Worm (Caenorhabditis elegans) whole organism, late embryonic: ENCODE data around the gene H02F09.3.

Source experiments
- C38D4.7 ChIP-seq: fragments of 200-800 bp; sonication (Bioruptor generic); optimal IDR thresholded peaks from 2 replicates; lab custom pipeline; 2018; ENCODE audit warnings: mild to moderate bottlenecking, missing genetic modification characterization, moderate library complexity, missing compliant biosample characterization
- F13H6.1 ChIP-seq: sonication (generic microtip); optimal IDR thresholded peaks from 2 replicates; lab custom pipeline; 2016; ENCODE audit warnings: missing genetic modification characterization, missing compliant biosample characterization
- Y22D7AL.16 ChIP-seq: sonication (generic microtip); optimal IDR thresholded peaks from 2 replicates; lab custom pipeline; 2016; ENCODE audit warnings: missing genetic modification characterization, missing compliant biosample characterization
- ahr-1 ChIP-seq: sonication (generic microtip); optimal IDR thresholded peaks from 2 replicates; lab custom pipeline; 2016; ENCODE audit warnings: missing genetic modification characterization, missing compliant biosample characterization
- ceh-14 ChIP-seq: sonication (generic microtip); optimal IDR thresholded peaks from 2 replicates; lab custom pipeline; 2016; ENCODE audit warnings: missing genotype, missing genetic modification characterization, missing compliant biosample characterization
- ceh-18 ChIP-seq: sonication (generic microtip); optimal IDR thresholded peaks from 2 replicates; lab custom pipeline; 2016; ENCODE audit warnings: missing genetic modification characterization, missing compliant biosample characterization
- ceh-19 ChIP-seq: fragments of 200-800 bp; sonication (Bioruptor generic); optimal IDR thresholded peaks from 2 replicates; lab custom pipeline; 2018; ENCODE audit warnings: mild to moderate bottlenecking, missing genetic modification characterization, missing compliant biosample characterization
- ceh-2 ChIP-seq: sonication (generic microtip); optimal IDR thresholded peaks from 2 replicates; lab custom pipeline; 2016; ENCODE audit warnings: missing genotype, missing genetic modification characterization, missing compliant biosample characterization
- ceh-22 ChIP-seq: sonication (generic microtip); optimal IDR thresholded peaks from 2 replicates; lab custom pipeline; 2017; ENCODE audit warnings: missing biosample characterization, missing genetic modification characterization
- ceh-31 ChIP-seq: sonication (generic microtip); optimal IDR thresholded peaks from 2 replicates; lab custom pipeline; 2016; ENCODE audit warnings: missing genetic modification characterization, missing compliant biosample characterization
- ceh-34 ChIP-seq: sonication (generic microtip); optimal IDR thresholded peaks from 2 replicates; lab custom pipeline; 2016; ENCODE audit warnings: mild to moderate bottlenecking, missing genetic modification characterization, missing compliant biosample characterization
- ceh-48 ChIP-seq: sonication (generic microtip); optimal IDR thresholded peaks from 2 replicates; lab custom pipeline; 2016; ENCODE audit warnings: missing genetic modification characterization, inconsistent platforms, missing compliant biosample characterization
- ceh-6 ChIP-seq: fragments of 200-800 bp; sonication (Bioruptor generic); optimal IDR thresholded peaks from 2 replicates; lab custom pipeline; 2018; ENCODE audit warnings: mild to moderate bottlenecking, missing genetic modification characterization, missing compliant biosample characterization
- ceh-9 ChIP-seq: sonication (generic microtip); optimal IDR thresholded peaks from 2 replicates; lab custom pipeline; 2016; ENCODE audit warnings: mild to moderate bottlenecking, missing genetic modification characterization, inconsistent platforms, missing compliant biosample characterization
- eyg-1 ChIP-seq: sonication (generic microtip); optimal IDR thresholded peaks from 2 replicates; lab custom pipeline; 2016; ENCODE audit warnings: missing genotype, missing genetic modification characterization, missing compliant biosample characterization
- hlh-13 ChIP-seq: fragments of 200-800 bp; sonication (Bioruptor generic); optimal IDR thresholded peaks from 2 replicates; lab custom pipeline; 2018; ENCODE audit warnings: mild to moderate bottlenecking, missing genetic modification characterization, missing compliant biosample characterization
- hlh-30 ChIP-seq: sonication (generic microtip); optimal IDR thresholded peaks from 2 replicates; lab custom pipeline; 2017; ENCODE audit warnings: antibody characterized with exemption, missing genetic modification characterization, missing compliant biosample characterization; ENCODE audit not compliant: insufficient read depth
- lim-6 ChIP-seq: sonication (generic microtip); optimal IDR thresholded peaks from 2 replicates; lab custom pipeline; 2016; ENCODE audit warnings: missing genetic modification characterization, missing compliant biosample characterization
- mec-3 ChIP-seq: sonication (generic microtip); optimal IDR thresholded peaks from 2 replicates; lab custom pipeline; 2016; ENCODE audit warnings: borderline replicate concordance, missing genetic modification characterization, missing compliant biosample characterization
- nfya-1 ChIP-seq: sonication (generic microtip); optimal IDR thresholded peaks from 2 replicates; lab custom pipeline; 2017; ENCODE audit warnings: missing genetic modification characterization, mild to moderate bottlenecking, missing compliant biosample characterization, antibody characterized with exemption, moderate library complexity
- nhr-11 ChIP-seq: fragments of 150-350 bp; optimal IDR thresholded peaks from 2 replicates; lab custom pipeline; 2014; ENCODE audit warnings: missing biosample characterization, missing genetic modification characterization
- odd-2 ChIP-seq: sonication (generic microtip); optimal IDR thresholded peaks from 2 replicates; lab custom pipeline; 2017; ENCODE audit warnings: antibody characterized with exemption, mild to moderate bottlenecking, missing genetic modification characterization, missing compliant biosample characterization
- pag-3 ChIP-seq: sonication (generic microtip); optimal IDR thresholded peaks from 2 replicates; lab custom pipeline; 2016; ENCODE audit warnings: missing compliant biosample characterization, missing genetic modification characterization, borderline replicate concordance
- pqm-1 ChIP-seq: sonication (generic microtip); optimal IDR thresholded peaks from 2 replicates; lab custom pipeline; 2016; ENCODE audit warnings: missing genetic modification characterization, missing compliant biosample characterization
- sdc-2 ChIP-seq: sonication (generic microtip); optimal IDR thresholded peaks from 2 replicates; lab custom pipeline; 2016; ENCODE audit warnings: missing genotype, missing genetic modification characterization, missing compliant biosample characterization
- ttx-3 ChIP-seq: sonication (generic microtip); optimal IDR thresholded peaks from 2 replicates; lab custom pipeline; 2016; ENCODE audit warnings: missing genetic modification reagents, missing genetic modification characterization, missing compliant biosample characterization
- unc-55 ChIP-seq: sonication (generic microtip); optimal IDR thresholded peaks from 2 replicates; lab custom pipeline; 2017; ENCODE audit warnings: missing biosample characterization, missing genetic modification reagents, missing genetic modification characterization
- unc-86 ChIP-seq: sonication (generic microtip); optimal IDR thresholded peaks from 2 replicates; lab custom pipeline; 2016; ENCODE audit warnings: missing genetic modification characterization, missing compliant biosample characterization
- ztf-16 ChIP-seq: sonication (generic microtip); optimal IDR thresholded peaks from 2 replicates; lab custom pipeline; 2017; ENCODE audit warnings: missing genetic modification characterization, missing compliant biosample characterization

Gene H02F09.3

ce11 chrX:1525511-1526172 lies 42.8 kb upstream of the H02F09.3 start:
- TF ChIP-seq ceh-6 (GFP tag; lab: Kevin White, UChicago) (no peak), lim-6 (tag; lab: Kevin White, UChicago) (no peak), ceh-34 (tag; lab: Kevin White, UChicago) (no peak), ceh-22 (no peak), ztf-16 (tag; lab: Kevin White, UChicago) (no peak)

- peak; percentile 21 for TF ChIP-seq sdc-2 (tag; lab: Kevin White, UChicago)
- TF ChIP-seq ceh-48 (tag; lab: Kevin White, UChicago): no peak
- TF ChIP-seq nhr-11 (tag; lab: Kevin White, UChicago): no peak
- TF ChIP-seq, all 69 proteins: peak for 1
Measured at ce11 chrX:1527338-1527737, 41.1 kb upstream of the H02F09.3 start.

- TF ChIP-seq Y22D7AL.16 (no peak), unc-55 (GFP tag; lab: Kevin White, UChicago) (no peak), ttx-3 (tag; lab: Kevin White, UChicago) (no peak), sdc-2 (tag; lab: Kevin White, UChicago) (no peak), pag-3 (tag; lab: Kevin White, UChicago) (no peak)
Measured at ce11 chrX:1528107-1528506, 40.4 kb upstream of the H02F09.3 start.

ce11 chrX:1529013-1529412 lies 39.5 kb upstream of the H02F09.3 start:
- TF ChIP-seq unc-86 (tag; lab: Kevin White, UChicago) (no peak), ceh-14 (tag; lab: Kevin White, UChicago) (no peak), ceh-31 (tag; lab: Kevin White, UChicago) (peak; percentile 4), hlh-30 (peak; percentile 14), nfya-1 (tag; lab: Kevin White, UChicago) (peak; percentile 63)

- TF ChIP-seq hlh-13 (GFP tag; lab: Kevin White, UChicago) (no peak), ceh-2 (tag; lab: Kevin White, UChicago) (no peak), ceh-14 (tag; lab: Kevin White, UChicago) (no peak), ceh-19 (GFP tag; lab: Kevin White, UChicago) (no peak), F13H6.1 (tag; lab: Kevin White, UChicago) (no peak), pqm-1 (no peak), mec-3 (no peak), ceh-9 (tag; lab: Kevin White, UChicago) (no peak), eyg-1 (tag; lab: Kevin White, UChicago) (no peak), C38D4.7 (GFP tag; lab: Kevin White, UChicago) (no peak)
Measured at ce11 chrX:1535261-1535660, 33.2 kb upstream of the H02F09.3 start, which contains the start of gene K06A9.3. Gene K06A9.3, minus strand, starts transcription at chrX:1535361.

ce11 chrX:1536138-1536537 lies 32.3 kb upstream of the H02F09.3 start, which contains the start of gene K06A9.2:
Gene K06A9.2, plus strand, starts transcription at chrX:1536366.
- TF ChIP-seq ceh-18 (tag; lab: Kevin White, UChicago): peak; percentile 12
- no peak for TF ChIP-seq odd-2 (tag; lab: Kevin White, UChicago)

- no peak for TF ChIP-seq ahr-1 (tag; lab: Kevin White, UChicago)
- no peak for TF ChIP-seq unc-86 (tag; lab: Kevin White, UChicago)
- TF ChIP-seq eyg-1 (tag; lab: Kevin White, UChicago): no peak
- no peak for TF ChIP-seq ceh-34 (tag; lab: Kevin White, UChicago)
Measured at ce11 chrX:1538830-1539229, 29.6 kb upstream of the H02F09.3 start.
